Fruit fly (Drosophila melanogaster) whole organism, larva: ENCODE measurements around the gene dpr3.
A peak's percentile ranks its signal among the peaks of the same experiment; 100 is the strongest.

Experiments used
- noc ChIP-seq: fragments of 200-800 bp; sonication (Bioruptor generic); optimal IDR thresholded peaks from 3 replicates; lab custom pipeline; 2019; ENCODE audit warnings: missing biosample characterization, mild to moderate bottlenecking, missing genetic modification characterization, moderate library complexity

The dpr3 gene

DNA sequence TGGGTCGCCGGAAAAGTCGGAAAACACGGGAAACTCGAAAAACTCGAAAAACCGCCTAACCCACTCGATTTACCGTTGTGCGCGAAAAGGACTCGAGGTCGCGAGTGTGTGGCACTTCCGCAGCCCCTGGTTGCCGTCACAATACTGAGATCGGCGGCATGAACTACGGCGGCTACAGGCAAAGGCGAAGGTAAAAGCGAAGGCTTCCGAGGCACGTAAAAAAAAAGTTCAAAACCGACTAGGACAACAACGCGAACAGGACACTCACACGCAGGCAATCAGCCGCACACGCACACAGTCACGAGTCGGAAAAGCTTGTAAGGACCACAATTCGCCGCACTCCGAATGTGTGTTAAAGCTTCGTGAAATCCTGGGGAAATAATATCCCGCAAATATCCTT lies at the start of gene dpr3:
Gene dpr3, minus strand, starts transcription at position 133 of the 400 bp plus-strand sequence.
- TF ChIP-seq noc (tag; lab: Kevin White, UChicago): no peak

DNA sequence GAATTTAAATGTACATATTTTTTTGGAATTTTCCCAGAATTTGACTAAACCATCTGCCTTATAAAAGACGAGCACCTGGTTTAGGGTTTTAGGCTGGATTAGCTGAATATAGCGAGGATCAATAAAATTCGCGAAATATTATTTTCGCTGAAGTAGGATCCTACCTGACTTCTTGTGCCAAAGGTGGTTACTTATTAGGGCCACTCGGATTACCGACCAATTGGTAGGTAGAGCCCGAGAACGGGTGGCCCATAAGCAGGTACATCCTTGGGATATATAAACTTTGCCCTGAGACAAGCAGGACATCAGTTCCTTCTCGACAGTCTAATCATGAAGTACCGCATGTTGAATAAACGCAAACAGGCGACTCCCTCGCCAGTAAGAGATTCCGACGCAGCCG lies 45.8 kb upstream of the dpr3 start, which contains the start of gene CG15382:
Gene CG15382, plus strand, starts transcription at position 301 of the 400 bp plus-strand sequence.
- TF ChIP-seq noc (tag; lab: Kevin White, UChicago): no peak

DNA sequence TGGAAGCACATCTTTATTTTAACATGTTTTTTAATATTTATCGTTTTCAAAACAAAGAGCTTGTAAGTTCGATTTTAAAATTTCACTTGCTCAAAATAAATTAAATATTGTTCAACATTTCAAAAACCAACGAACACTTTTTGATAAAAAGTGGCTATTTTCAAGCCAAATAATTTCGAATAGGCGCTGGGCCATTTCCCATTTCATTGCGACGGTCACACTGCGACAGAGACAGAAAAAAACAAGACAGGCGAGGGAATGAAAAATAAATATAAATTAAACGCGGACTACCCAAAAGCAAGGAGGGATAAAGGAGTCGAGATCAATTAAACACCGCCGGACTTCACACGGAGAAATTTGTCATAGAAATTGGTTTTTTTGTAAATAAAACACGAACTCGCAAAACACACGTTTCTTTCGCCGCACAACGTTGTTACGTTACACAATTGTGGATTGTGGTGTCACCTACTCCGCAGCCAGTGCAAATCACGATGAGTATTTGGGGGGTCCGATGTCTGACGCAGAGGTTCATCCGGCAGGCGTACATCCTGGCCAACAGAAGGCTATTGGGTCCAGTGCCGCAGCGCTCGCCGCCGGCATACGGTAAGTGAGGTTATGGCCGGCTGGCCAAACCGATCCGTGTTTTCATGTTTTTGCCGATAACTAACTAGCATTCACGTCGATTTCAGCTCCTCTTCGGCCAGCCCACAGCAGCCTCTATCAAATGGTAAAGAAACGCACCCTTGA lies 42.0 kb upstream of the dpr3 start, which contains the start of gene AIF:
Gene AIF, plus strand, starts transcription at position 211 of the 747 bp plus-strand sequence.
- TF ChIP-seq noc (tag; lab: Kevin White, UChicago): no peak

DNA sequence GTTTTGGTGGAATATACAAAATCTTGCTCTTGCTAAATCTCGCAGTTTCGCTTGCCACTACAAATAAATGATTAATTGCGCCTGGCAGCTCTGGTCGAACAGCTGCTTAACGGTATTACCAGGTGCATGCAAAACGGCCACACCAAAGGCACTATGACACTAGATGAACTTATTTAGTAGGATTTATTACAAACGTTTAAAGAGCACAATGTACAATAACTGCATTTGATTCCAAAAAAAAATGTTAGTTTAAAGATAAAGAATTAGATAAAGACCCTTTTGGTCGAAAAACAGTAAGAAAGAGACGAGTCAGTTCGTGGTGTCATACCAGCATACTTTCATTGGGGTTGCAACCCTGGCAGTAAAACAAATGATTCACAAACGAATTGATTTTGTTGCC lies 37.5 kb upstream of the dpr3 start, which contains the start of the genes CG11723 and Tbcd:
Gene CG11723, minus strand, starts transcription at position 68 of the 400 bp plus-strand sequence.
Gene Tbcd, plus strand, starts transcription at position 311 of the 400 bp plus-strand sequence.
- no peak for TF ChIP-seq noc (tag; lab: Kevin White, UChicago)

- TF ChIP-seq noc (tag; lab: Kevin White, UChicago): no peak
Measured at dm6 chr2L:2144725-2145656, 35.3 kb upstream of the dpr3 start, which contains the start of gene tho2. Gene tho2, minus strand, starts transcription at chr2L:2145187.

DNA sequence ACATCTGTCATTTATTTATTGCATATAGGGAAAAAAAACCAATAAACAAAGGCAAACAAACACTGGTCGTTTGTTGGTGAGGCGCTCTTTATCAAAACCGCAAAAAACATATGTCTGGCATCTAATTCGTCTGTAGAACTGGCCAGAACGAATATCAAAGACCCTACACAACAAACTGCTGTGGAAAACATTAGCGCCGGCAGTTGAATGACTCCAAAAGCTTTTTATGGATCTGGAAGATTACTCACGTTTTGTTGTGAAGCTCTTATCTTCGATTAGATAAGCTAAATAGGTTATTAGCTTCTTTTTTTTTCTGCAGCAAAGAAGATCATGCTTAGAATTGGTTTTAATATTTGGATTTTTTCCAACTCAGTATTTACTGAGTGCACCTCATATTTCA lies 23.3 kb upstream of the dpr3 start:
- TF ChIP-seq noc (tag; lab: Kevin White, UChicago): peak; percentile 35

dm6 chr2L:2132215-2132614 lies 22.5 kb upstream of the dpr3 start:
- no peak for TF ChIP-seq noc (tag; lab: Kevin White, UChicago)

- no peak for TF ChIP-seq noc (tag; lab: Kevin White, UChicago)
Measured at dm6 chr2L:2131449-2132109, 21.9 kb upstream of the dpr3 start.

DNA sequence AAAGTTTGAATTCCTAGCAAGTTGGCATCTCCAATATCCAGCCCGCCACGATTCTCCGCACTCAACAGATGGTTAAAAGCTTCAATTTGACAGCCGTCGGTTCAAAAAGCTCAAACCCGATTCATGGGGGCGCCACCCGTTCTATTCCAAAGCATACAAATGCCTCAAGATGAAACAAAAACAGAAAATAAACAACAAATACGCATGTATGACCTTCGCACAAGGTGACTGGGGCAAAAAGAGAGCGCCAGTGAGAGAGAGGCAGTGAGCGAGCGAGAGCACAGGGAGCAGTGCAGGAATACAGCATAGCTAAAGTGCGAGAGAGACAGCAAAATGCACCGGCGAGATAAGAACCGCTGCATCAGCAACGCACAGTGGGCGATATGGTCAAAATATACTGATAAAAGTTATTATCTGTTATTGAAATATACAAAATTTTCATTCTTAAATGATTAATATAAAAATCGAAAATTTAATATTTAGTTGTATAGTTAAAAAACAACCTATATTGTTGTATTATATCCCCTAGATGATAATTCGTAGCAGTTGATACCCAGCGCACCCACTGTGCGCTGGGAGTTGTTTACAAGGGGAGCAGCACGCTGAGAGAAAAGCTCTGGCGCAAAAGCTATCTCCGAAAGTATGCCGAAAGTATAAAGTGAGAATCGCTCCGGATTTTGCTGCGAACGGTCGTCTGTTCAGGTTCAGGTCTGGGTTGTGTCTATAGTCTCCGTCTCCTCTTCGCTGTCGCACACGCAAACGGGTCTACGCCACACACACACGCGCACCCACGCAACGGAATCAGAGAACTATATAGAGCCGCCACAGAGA lies 20.7 kb upstream of the dpr3 start, which contains the start of gene Glyp:
Gene Glyp, plus strand, starts transcription at position 657 of the 831 bp plus-strand sequence.
- peak; percentile 99 for TF ChIP-seq noc (tag; lab: Kevin White, UChicago)

DNA sequence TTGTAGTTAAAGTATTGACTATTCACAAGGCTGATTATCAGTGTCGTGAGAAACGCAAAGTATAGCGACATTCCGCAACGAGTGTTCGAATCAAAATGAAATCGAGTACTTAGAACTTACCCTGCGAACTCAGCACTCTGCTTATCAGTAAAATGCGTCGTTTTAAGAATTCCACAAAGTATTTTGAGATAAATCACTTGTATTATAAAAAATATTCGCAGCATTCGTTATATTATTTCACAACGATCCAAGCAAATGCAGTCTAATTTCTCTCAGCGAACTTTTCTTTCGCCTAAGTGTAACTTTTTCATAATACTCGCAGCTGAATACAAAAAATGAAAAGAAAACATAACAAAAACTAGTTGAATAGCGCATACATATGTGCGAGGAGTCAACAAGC lies 19.5 kb upstream of the dpr3 start, which contains the start of gene CG4259:
Gene CG4259, minus strand, starts transcription at position 101 of the 400 bp plus-strand sequence.
- TF ChIP-seq noc (tag; lab: Kevin White, UChicago): no peak

DNA sequence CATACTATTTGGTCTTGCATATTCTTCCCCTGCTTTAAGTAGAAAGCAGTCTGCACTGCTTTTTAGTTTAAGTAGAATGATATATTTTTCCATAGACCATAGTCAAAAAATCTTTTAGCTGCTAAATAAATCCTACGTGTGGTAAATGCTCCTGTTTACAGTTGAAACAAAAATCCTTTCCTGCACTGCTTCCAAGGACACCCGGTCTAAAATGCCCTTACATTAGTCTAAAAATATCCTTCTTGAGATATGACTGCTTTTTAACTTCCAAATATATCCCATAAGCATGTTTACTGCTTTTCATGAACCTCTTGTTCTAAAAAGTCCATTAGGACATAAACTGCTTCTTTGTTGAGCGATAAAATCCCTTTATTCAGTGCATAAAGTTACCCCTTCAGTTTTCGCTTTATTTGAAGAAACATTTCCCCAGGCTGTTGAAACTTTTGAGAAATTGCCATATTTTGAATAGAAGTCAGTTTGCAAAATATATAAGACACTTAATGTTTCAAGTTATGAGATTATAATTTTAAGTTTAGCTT lies 741 bp upstream of the dpr3 start:
- no peak for TF ChIP-seq noc (tag; lab: Kevin White, UChicago)

dm6 chr2L:2090235-2090634 lies 19.4 kb downstream of the dpr3 start:
- TF ChIP-seq noc (tag; lab: Kevin White, UChicago): no peak

- no peak for TF ChIP-seq noc (tag; lab: Kevin White, UChicago)
Measured at dm6 chr2L:2084349-2084748, 25.3 kb downstream of the dpr3 start.

DNA sequence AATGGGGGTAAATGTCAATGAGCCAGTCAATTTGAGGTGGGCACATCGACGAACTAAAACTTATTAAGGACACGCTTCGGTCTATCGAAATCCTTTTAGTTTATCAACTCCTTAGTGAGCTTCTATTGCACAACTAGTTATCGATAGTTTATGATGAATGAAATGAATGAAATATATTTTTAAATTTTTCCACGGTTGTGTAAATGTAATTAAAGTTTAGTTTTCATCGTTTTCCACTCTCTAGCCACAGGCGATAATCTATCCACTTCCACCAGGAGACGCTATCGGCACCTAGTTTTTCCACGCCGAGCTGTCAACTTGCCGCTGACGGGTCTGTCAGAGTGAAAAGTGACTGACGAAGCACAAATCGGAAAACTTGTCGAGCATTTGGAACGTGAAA lies 30.1 kb downstream of the dpr3 start, which contains the start of gene CG12674:
Gene CG12674, plus strand, starts transcription at position 301 of the 400 bp plus-strand sequence.
- TF ChIP-seq noc (tag; lab: Kevin White, UChicago): no peak
